Worm (Caenorhabditis elegans): Measurements from ENCODE around the gene Y14H12A.2.

Y14H12A.2 gene

ce11 chrII:4002134-4002533, 12.7 kb upstream of the Y14H12A.2 start:
- TF ChIP-seq med-1 (GFP tag; optimal IDR thresholded peaks at IDR 0.05; ENCODE audit: insufficient read depth) (no peak), ztf-23 (GFP tag; IDR thresholded peaks at IDR 0.05) (no peak), cog-1 (tag; optimal IDR thresholded peaks at IDR 0.05) (no peak), ztf-29 (GFP tag; IDR thresholded peaks at IDR 0.05) (no peak), ref-1 (GFP tag; conservative IDR thresholded peaks at IDR 0.05) (no peak), tab-1 (GFP tag; IDR thresholded peaks at IDR 0.05) (no peak), klf-2 (GFP tag; conservative IDR thresholded peaks at IDR 0.05) (no peak), flt-1 (GFP tag; IDR thresholded peaks at IDR 0.05) (no peak), T22C8.4 (GFP tag; IDR thresholded peaks at IDR 0.05) (no peak)

DNA sequence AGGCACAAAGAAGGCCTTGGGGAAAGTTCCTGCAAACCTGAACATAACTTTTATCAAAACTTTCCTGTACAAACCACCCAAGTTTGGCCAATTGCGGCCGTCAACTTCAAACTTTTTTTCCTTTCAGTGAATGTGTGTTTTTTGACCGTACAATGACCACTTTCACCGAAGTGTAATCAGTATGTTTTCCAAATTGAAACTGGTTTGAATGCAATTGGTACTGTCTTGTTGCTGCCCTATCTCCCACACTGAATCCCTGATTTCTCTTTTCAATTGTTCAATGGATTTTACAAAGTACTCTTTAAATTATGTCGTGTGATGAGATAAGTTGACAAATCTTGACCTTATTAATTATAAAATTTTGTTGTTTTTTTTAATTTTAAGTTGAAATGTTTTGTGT, 11.0 kb upstream of the Y14H12A.2 start:
- TF ChIP-seq klf-2 (GFP tag; conservative IDR thresholded peaks at IDR 0.05) (no peak), ztf-23 (GFP tag; IDR thresholded peaks at IDR 0.05) (no peak), tab-1 (GFP tag; IDR thresholded peaks at IDR 0.05) (no peak), med-1 (GFP tag; optimal IDR thresholded peaks at IDR 0.05; ENCODE audit: insufficient read depth) (no peak), cog-1 (tag; optimal IDR thresholded peaks at IDR 0.05) (no peak)

ce11 chrII:3999537-3999936, 10.1 kb upstream of the Y14H12A.2 start:
- TF ChIP-seq tab-1 (GFP tag; IDR thresholded peaks at IDR 0.05): 0 out of 2 replicates have a peak, but pooled peaks have one; percentile 56
- TF ChIP-seq med-1 (GFP tag; optimal IDR thresholded peaks at IDR 0.05; ENCODE audit: insufficient read depth): no peak
- no peak for TF ChIP-seq ref-1 (GFP tag; conservative IDR thresholded peaks at IDR 0.05)
- peak; percentile 59; the same call in 1 of the 2 replicates for TF ChIP-seq ztf-23 (GFP tag; IDR thresholded peaks at IDR 0.05)
- no peak for TF ChIP-seq ztf-29 (GFP tag; IDR thresholded peaks at IDR 0.05)
- TF ChIP-seq cog-1 (tag; optimal IDR thresholded peaks at IDR 0.05): peak; percentile 22
- TF ChIP-seq flt-1 (GFP tag; IDR thresholded peaks at IDR 0.05): peak; percentile 54; the same call in 1 of the 2 replicates
- no peak for TF ChIP-seq T22C8.4 (GFP tag; IDR thresholded peaks at IDR 0.05)
- no peak for TF ChIP-seq klf-2 (GFP tag; conservative IDR thresholded peaks at IDR 0.05)

- no peak for TF ChIP-seq tab-1 (GFP tag; IDR thresholded peaks at IDR 0.05)
- TF ChIP-seq ztf-29 (GFP tag; IDR thresholded peaks at IDR 0.05): no peak
- TF ChIP-seq T22C8.4 (GFP tag; IDR thresholded peaks at IDR 0.05): no peak
Observed at ce11 chrII:3996005-3996404, 6.5 kb upstream of the Y14H12A.2 start, which contains the start of gene clc-22. Gene clc-22, minus strand, starts transcription at chrII:3996075.

DNA sequence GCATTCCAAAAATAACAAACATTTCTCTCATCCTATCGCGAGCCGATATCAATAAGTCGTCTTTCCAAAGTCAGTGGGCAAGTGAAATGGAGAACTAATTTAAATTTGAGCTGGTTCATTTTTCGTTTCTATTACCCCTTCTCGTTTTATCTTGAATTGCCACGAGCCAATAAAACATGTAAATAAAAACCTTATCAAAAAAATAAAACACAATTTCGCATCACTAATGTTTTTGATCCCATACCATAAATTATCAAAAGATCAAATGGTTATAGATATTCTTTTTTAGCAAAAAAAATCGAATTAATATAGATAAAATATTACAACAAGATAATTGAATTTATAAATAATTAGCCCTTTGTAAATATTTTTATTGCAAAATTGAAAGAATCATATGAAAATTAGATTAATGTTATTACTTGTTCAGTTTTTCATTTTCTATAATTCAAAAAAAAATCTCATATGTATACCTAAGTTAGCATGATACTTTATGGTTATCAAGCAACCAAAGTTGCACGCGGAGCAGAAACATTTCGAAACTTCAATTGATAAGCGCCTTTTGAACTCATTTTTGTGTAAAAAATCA, 3.3 kb upstream of the Y14H12A.2 start, which contains the start of gene Y14H12A.1:
Gene Y14H12A.1, plus strand, starts transcription at position 536 of the 586 bp plus-strand sequence.
- TF ChIP-seq T22C8.4 (GFP tag; IDR thresholded peaks at IDR 0.05) (no peak), klf-2 (GFP tag; conservative IDR thresholded peaks at IDR 0.05) (no peak)

DNA sequence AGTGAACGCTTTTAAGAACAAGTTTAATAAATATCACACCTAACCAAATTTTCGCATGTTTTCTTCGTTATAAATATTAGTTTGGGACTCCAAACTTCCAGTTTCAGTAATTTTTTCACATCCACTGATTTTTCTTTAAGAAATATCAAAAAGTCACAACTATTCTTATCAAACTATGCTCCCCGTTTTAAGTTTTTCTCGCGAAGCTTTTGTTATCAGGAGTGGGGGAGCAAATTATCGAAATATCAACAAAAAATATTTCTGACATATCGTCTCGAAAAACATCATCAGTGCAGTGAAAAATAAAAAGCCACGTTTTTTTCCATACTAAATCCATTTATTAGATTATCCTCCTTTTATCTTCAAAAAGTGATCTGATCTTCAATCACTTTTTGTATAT, 2.6 kb upstream of the Y14H12A.2 start:
- no peak for TF ChIP-seq ztf-29 (GFP tag; IDR thresholded peaks at IDR 0.05)

DNA sequence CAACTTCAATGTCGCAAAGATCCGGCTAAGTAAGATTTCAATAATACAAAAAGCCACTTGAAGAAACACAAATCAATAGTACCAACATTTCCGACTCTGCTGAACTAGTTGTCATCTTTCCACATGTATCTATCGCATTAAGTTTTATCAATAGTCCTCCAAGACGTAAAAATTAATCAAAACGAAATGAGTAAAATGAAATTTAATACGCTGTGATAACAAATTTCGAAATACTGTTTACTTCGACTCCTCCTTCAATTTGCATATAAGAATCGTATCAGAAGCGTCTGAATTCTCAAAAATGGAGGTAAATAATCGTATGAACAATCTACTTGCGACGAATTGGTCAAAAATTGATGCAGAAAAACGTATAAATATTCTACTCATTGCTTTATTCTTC, 1.2 kb upstream of the Y14H12A.2 start:
- TF ChIP-seq klf-2 (GFP tag; conservative IDR thresholded peaks at IDR 0.05): no peak

DNA sequence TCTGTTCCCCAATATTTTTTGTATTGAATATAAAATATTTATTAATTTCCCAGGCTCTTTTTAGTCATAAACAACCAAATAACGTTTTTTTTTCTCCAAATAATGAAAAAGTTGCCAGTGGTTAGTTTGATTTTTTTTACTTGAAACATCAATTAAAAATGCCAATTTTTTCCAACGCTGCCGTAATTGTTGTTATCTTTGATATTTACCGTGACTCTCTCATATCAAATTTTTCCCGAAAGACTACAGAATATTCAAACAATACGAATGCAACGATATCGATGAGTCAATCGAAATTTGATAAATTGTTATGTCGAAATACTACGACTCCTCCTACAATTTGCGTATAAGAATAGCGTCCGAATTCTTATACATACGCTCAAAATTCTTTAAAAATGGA, 2.6 kb downstream of the Y14H12A.2 start, which contains the start of gene K10G6.5:
Gene K10G6.5, plus strand, starts transcription at position 345 of the 400 bp plus-strand sequence.
- TF ChIP-seq ztf-23 (GFP tag; IDR thresholded peaks at IDR 0.05): no peak
- no peak for TF ChIP-seq cog-1 (tag; optimal IDR thresholded peaks at IDR 0.05)
- no peak for TF ChIP-seq tab-1 (GFP tag; IDR thresholded peaks at IDR 0.05)
- TF ChIP-seq ztf-29 (GFP tag; IDR thresholded peaks at IDR 0.05): no peak
- no peak for TF ChIP-seq klf-2 (GFP tag; conservative IDR thresholded peaks at IDR 0.05)
- no peak for TF ChIP-seq med-1 (GFP tag; optimal IDR thresholded peaks at IDR 0.05; ENCODE audit: insufficient read depth)
- no peak for TF ChIP-seq flt-1 (GFP tag; IDR thresholded peaks at IDR 0.05)
- no peak for TF ChIP-seq ref-1 (GFP tag; conservative IDR thresholded peaks at IDR 0.05)
- TF ChIP-seq T22C8.4 (GFP tag; IDR thresholded peaks at IDR 0.05): no peak

DNA sequence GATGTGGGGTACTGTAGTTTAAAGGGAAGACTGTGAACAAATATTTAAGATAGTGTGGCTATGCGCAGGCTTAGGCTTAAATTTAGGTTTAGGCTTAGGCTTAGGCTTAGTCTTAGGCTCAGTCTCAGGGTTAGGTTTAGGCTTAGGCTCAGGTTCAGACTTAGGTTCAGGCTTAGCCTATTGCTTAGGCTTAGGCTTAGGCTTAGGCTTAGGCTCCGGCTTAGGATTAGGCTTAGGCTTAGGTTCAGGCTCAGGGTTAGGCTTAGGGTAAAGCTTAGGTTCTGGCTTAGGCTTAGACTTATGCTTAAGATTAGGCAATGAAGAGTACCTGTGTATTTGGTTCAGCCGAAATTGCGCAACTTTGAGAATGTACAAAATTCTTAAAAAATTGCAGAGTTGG, 5.2 kb downstream of the Y14H12A.2 start:
- TF ChIP-seq T22C8.4 (GFP tag; IDR thresholded peaks at IDR 0.05) (no peak), cog-1 (tag; optimal IDR thresholded peaks at IDR 0.05) (no peak), ztf-23 (GFP tag; IDR thresholded peaks at IDR 0.05) (no peak), flt-1 (GFP tag; IDR thresholded peaks at IDR 0.05) (no peak), tab-1 (GFP tag; IDR thresholded peaks at IDR 0.05) (no peak), ref-1 (GFP tag; conservative IDR thresholded peaks at IDR 0.05) (no peak), klf-2 (GFP tag; conservative IDR thresholded peaks at IDR 0.05) (no peak), med-1 (GFP tag; optimal IDR thresholded peaks at IDR 0.05; ENCODE audit: insufficient read depth) (no peak), ztf-29 (GFP tag; IDR thresholded peaks at IDR 0.05) (no peak)

- TF ChIP-seq tab-1 (GFP tag; IDR thresholded peaks at IDR 0.05) (no peak), ztf-29 (GFP tag; IDR thresholded peaks at IDR 0.05) (no peak), klf-2 (GFP tag; conservative IDR thresholded peaks at IDR 0.05) (no peak), ref-1 (GFP tag; conservative IDR thresholded peaks at IDR 0.05) (no peak), ztf-23 (GFP tag; IDR thresholded peaks at IDR 0.05) (no peak), med-1 (GFP tag; optimal IDR thresholded peaks at IDR 0.05; ENCODE audit: insufficient read depth) (no peak), T22C8.4 (GFP tag; IDR thresholded peaks at IDR 0.05) (no peak), cog-1 (tag; optimal IDR thresholded peaks at IDR 0.05) (no peak), flt-1 (GFP tag; IDR thresholded peaks at IDR 0.05) (no peak)
Observed at ce11 chrII:3982313-3982712, 7.2 kb downstream of the Y14H12A.2 start, which contains the start of gene lin-31. Gene lin-31, plus strand, starts transcription at chrII:3982549.

- no peak for TF ChIP-seq ref-1 (GFP tag; conservative IDR thresholded peaks at IDR 0.05)
- no peak for TF ChIP-seq ztf-29 (GFP tag; IDR thresholded peaks at IDR 0.05)
- TF ChIP-seq T22C8.4 (GFP tag; IDR thresholded peaks at IDR 0.05): no peak
- TF ChIP-seq med-1 (GFP tag; optimal IDR thresholded peaks at IDR 0.05; ENCODE audit: insufficient read depth): no peak
- TF ChIP-seq ztf-23 (GFP tag; IDR thresholded peaks at IDR 0.05): no peak
- TF ChIP-seq tab-1 (GFP tag; IDR thresholded peaks at IDR 0.05): no peak
- TF ChIP-seq flt-1 (GFP tag; IDR thresholded peaks at IDR 0.05): no peak
- no peak for TF ChIP-seq klf-2 (GFP tag; conservative IDR thresholded peaks at IDR 0.05)
- no peak for TF ChIP-seq cog-1 (tag; optimal IDR thresholded peaks at IDR 0.05)
Observed at ce11 chrII:3980373-3980772, 9.1 kb downstream of the Y14H12A.2 start.
